Fruit fly (Drosophila melanogaster): Measurements from ENCODE around the gene CG13723.

- TF ChIP-seq B-H1 (GFP tag; IDR thresholded peaks at IDR 0.05): no peak
- TF ChIP-seq Mrtf (GFP tag; IDR thresholded peaks at IDR 0.05): no peak
- no peak for TF ChIP-seq dm (GFP tag; optimal IDR thresholded peaks at IDR 0.05)
- TF ChIP-seq CG8089 (GFP tag; optimal IDR thresholded peaks at IDR 0.05): no peak
- TF ChIP-seq CkIIα-i1 (GFP tag; IDR thresholded peaks at IDR 0.05): no peak
Observed at dm6 chr3L:17226330-17226729, 37.9 kb upstream of the CG13723 start.
